Worm (Caenorhabditis elegans): ENCODE measurements around the gene F09E10.6.

The F09E10.6 gene

ce11 chrX:1525511-1526172 lies 28.2 kb upstream of the F09E10.6 start:
- TF ChIP-seq T22C8.4 (GFP tag; IDR thresholded peaks at IDR 0.05) (0 out of 2 replicates have a peak, but pooled peaks have one; percentile 32), tab-1 (GFP tag; IDR thresholded peaks at IDR 0.05) (no peak)

ce11 chrX:1524559-1524958 lies 27.1 kb upstream of the F09E10.6 start:
- TF ChIP-seq ztf-23 (GFP tag; IDR thresholded peaks at IDR 0.05) (no peak), cog-1 (tag; optimal IDR thresholded peaks at IDR 0.05) (peak; percentile 55), flt-1 (GFP tag; IDR thresholded peaks at IDR 0.05) (0 out of 2 replicates have a peak, but pooled peaks have one; percentile 47)

DNA sequence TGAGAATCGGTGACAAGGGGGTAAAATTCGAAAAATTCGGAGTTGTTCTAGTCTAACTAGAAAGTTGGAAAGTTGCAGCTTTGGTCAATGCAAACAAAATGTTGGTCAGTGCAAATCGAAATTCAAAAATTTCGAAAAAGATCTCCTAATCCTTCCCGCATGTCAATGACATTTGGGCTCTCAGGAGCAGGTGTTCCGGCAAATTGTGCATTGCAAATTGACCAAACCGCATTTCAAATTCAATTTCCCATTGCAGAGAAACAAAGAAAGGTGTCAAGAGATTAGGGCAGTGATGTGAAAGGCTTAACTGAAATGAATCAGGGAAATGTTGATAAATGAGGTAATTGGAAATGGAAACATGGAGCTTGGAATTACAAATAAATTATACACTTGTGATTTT lies 25.8 kb upstream of the F09E10.6 start:
- TF ChIP-seq klf-2 (GFP tag; conservative IDR thresholded peaks at IDR 0.05) (no peak), T22C8.4 (GFP tag; IDR thresholded peaks at IDR 0.05) (no peak), ref-1 (GFP tag; conservative IDR thresholded peaks at IDR 0.05) (no peak), cog-1 (tag; optimal IDR thresholded peaks at IDR 0.05) (no peak), ztf-29 (GFP tag; IDR thresholded peaks at IDR 0.05) (no peak)

ce11 chrX:1522068-1522467 lies 24.6 kb upstream of the F09E10.6 start:
- TF ChIP-seq klf-2 (GFP tag; conservative IDR thresholded peaks at IDR 0.05) = no peak
- no peak for TF ChIP-seq ztf-29 (GFP tag; IDR thresholded peaks at IDR 0.05)
- no peak for TF ChIP-seq med-1 (GFP tag; optimal IDR thresholded peaks at IDR 0.05; ENCODE audit: insufficient read depth)
- no peak for TF ChIP-seq tab-1 (GFP tag; IDR thresholded peaks at IDR 0.05)

DNA sequence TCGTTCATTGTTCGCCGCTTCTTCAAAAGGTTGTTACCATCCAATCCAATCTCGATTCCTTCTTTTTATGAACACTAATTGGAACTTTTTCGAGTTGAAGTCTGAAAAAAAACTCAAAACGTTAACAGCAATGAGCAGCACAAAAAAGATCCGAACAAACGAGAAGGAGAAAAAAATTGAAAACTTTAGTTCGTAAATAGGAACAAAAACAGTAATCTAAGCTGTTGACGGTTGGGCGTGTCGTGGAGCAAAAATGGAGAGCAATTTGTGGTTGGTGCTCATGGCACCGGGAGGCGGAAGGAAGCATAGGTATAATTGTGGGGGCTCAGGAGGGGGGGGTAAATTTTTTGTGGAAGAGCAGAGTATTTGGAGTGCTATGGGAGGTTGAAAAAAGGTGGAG lies 23.9 kb upstream of the F09E10.6 start, which contains the start of gene toca-1:
Gene toca-1, minus strand, starts transcription at position 101 of the 400 bp plus-strand sequence.
- TF ChIP-seq flt-1 (GFP tag; IDR thresholded peaks at IDR 0.05) (no peak), cog-1 (tag; optimal IDR thresholded peaks at IDR 0.05) (no peak), klf-2 (GFP tag; conservative IDR thresholded peaks at IDR 0.05) (no peak), med-1 (GFP tag; optimal IDR thresholded peaks at IDR 0.05; ENCODE audit: insufficient read depth) (no peak), ztf-29 (GFP tag; IDR thresholded peaks at IDR 0.05) (no peak), T22C8.4 (GFP tag; IDR thresholded peaks at IDR 0.05) (no peak)

DNA sequence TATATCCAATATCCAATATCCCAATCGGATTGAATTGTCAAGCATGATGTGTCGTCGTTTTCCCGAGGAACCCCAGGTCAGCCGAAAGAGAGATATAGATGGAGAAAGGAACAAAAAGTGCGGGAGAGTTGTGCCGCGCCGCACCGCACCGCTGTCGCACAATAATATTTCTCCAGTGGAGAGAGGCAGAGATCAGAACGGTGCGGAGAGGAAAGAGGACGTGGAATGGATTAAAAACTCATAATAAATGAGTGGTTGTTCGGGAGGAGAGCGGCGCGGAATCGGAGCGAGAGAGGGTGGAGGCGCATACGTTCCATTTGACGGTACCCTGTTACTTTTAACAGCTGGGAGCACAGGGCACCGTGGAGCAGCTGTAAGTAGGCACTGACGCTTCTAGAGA lies 20.0 kb upstream of the F09E10.6 start:
- TF ChIP-seq flt-1 (GFP tag; IDR thresholded peaks at IDR 0.05) (0 out of 2 replicates have a peak, but pooled peaks have one; percentile 45), ztf-29 (GFP tag; IDR thresholded peaks at IDR 0.05) (no peak)

DNA sequence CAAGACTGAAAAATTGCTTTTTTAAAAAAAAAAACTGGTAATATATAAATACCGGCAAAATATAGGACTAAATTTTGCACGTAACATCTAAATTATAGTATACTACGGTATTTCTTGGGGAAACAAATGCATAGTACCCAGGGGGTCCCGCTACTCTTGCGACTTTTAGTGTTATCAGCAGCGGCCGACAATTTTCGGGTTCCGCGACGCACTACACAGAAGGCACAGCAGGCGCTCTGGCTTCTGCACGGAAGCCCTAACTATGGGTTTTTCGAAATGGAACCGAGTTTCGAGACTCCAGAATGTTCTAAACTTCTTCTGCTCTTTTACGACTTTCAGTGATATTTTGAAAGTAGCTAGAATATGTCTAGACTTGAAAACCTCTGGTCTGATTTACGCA lies 19.1 kb upstream of the F09E10.6 start:
- TF ChIP-seq flt-1 (GFP tag; IDR thresholded peaks at IDR 0.05) = no peak
- no peak for TF ChIP-seq ref-1 (GFP tag; conservative IDR thresholded peaks at IDR 0.05)

DNA sequence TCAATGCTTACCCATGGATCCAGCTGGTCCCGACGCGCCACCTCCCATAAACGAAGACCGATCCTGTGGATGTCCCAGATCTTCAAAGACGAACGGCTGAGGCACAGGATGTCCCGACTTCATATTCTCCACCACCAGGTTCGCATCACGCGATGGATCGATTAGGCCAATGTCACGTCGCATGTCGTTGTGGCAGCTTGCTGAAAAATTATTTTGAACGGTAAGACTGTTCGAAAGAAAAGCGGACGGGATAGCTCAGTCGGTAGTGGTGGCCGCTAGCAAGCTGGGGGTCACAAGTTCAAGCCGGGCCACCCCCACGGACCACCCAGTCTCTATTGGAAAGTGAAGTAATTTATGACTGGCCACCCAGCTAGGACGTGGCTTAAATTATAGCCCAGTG lies 15.7 kb upstream of the F09E10.6 start:
- TF ChIP-seq klf-2 (GFP tag; conservative IDR thresholded peaks at IDR 0.05) (no peak), flt-1 (GFP tag; IDR thresholded peaks at IDR 0.05) (no peak), T22C8.4 (GFP tag; IDR thresholded peaks at IDR 0.05) (no peak), tab-1 (GFP tag; IDR thresholded peaks at IDR 0.05) (no peak), med-1 (GFP tag; optimal IDR thresholded peaks at IDR 0.05; ENCODE audit: insufficient read depth) (no peak), ztf-23 (GFP tag; IDR thresholded peaks at IDR 0.05) (no peak), cog-1 (tag; optimal IDR thresholded peaks at IDR 0.05) (no peak), ref-1 (GFP tag; conservative IDR thresholded peaks at IDR 0.05) (no peak), ztf-29 (GFP tag; IDR thresholded peaks at IDR 0.05) (no peak)

ce11 chrX:1512307-1512706 lies 14.8 kb upstream of the F09E10.6 start:
- TF ChIP-seq flt-1 (GFP tag; IDR thresholded peaks at IDR 0.05) (no peak), T22C8.4 (GFP tag; IDR thresholded peaks at IDR 0.05) (no peak), cog-1 (tag; optimal IDR thresholded peaks at IDR 0.05) (no peak), ztf-23 (GFP tag; IDR thresholded peaks at IDR 0.05) (no peak), ztf-29 (GFP tag; IDR thresholded peaks at IDR 0.05) (no peak), tab-1 (GFP tag; IDR thresholded peaks at IDR 0.05) (no peak), med-1 (GFP tag; optimal IDR thresholded peaks at IDR 0.05; ENCODE audit: insufficient read depth) (no peak), ref-1 (GFP tag; conservative IDR thresholded peaks at IDR 0.05) (no peak), klf-2 (GFP tag; conservative IDR thresholded peaks at IDR 0.05) (no peak)

DNA sequence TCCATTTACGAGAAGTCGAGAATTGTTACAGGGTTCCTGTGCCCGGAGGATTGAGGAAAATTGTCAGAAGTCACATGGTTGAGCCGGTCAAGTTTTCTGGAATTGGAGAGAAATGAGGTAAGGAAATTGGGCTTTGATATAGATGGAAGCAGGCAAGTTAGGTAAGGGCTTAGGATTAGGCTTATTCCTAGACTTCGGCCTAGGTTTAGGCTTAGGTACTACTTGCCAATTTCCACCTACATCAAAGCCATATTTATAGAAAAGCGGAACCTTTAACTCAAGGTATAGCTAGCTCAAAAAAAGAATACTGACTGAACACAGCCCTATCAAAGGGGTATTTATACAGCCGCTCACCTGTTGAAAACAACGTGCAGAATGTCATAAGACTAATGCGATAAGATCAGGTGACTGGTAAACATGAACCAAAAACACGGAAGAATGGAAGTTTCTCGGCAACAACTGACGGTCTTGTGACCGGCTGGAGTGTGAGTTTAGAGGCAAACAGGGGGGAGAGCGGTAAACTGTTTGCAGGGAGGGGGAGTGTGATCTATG lies 7.1 kb upstream of the F09E10.6 start:
- no peak for TF ChIP-seq ztf-23 (GFP tag; IDR thresholded peaks at IDR 0.05)
- no peak for TF ChIP-seq klf-2 (GFP tag; conservative IDR thresholded peaks at IDR 0.05)
- TF ChIP-seq T22C8.4 (GFP tag; IDR thresholded peaks at IDR 0.05) = no peak
- TF ChIP-seq flt-1 (GFP tag; IDR thresholded peaks at IDR 0.05) = no peak
- no peak for TF ChIP-seq tab-1 (GFP tag; IDR thresholded peaks at IDR 0.05)
- TF ChIP-seq cog-1 (tag; optimal IDR thresholded peaks at IDR 0.05) = no peak
- no peak for TF ChIP-seq ztf-29 (GFP tag; IDR thresholded peaks at IDR 0.05)
- no peak for TF ChIP-seq med-1 (GFP tag; optimal IDR thresholded peaks at IDR 0.05; ENCODE audit: insufficient read depth)
- no peak for TF ChIP-seq ref-1 (GFP tag; conservative IDR thresholded peaks at IDR 0.05)
